Fruit fly (Drosophila melanogaster) whole organism, embryonic: Measurements from ENCODE around the gene IRSp53.

ENCODE experiments used
- Atf-2 ChIP-seq: fragments of 200-800 bp; sonication (Bioruptor generic); optimal IDR thresholded peaks from 2 replicates; lab custom pipeline; 2016; ENCODE audit warnings: missing biosample characterization, missing genetic modification characterization
- CG1024 ChIP-seq: fragments of 200-800 bp; sonication (Bioruptor generic); IDR thresholded peaks from 2 replicates; pipeline ENCODE4 v1.3.6; 2022; ENCODE audit warnings: missing biosample characterization, missing genetic modification characterization
- CG10959 ChIP-seq: fragments of 200-800 bp; sonication (Bioruptor generic); IDR thresholded peaks from 2 replicates; pipeline ENCODE4 v1.3.6; 2022; ENCODE audit warnings: missing biosample characterization, missing genetic modification characterization
- CG10979 ChIP-seq: fragments of 200-800 bp; sonication (Bioruptor generic); optimal IDR thresholded peaks from 2 replicates; lab custom pipeline; 2018; ENCODE audit warnings: missing biosample characterization, mild to moderate bottlenecking, missing genetic modification characterization, moderate library complexity
- CG11456 ChIP-seq: fragments of 200-800 bp; sonication (Bioruptor generic); IDR thresholded peaks from 3 replicates; pipeline ENCODE4 v1.3.6; 2022; ENCODE audit warnings: missing biosample characterization, missing genetic modification characterization
- CG12071 ChIP-seq: fragments of 200-800 bp; sonication (Bioruptor generic); optimal IDR thresholded peaks from 3 replicates; lab custom pipeline; 2018; ENCODE audit warnings: missing biosample characterization, mild to moderate bottlenecking, missing genetic modification characterization
- CG12155 ChIP-seq: fragments of 200-800 bp; sonication (Bioruptor generic); optimal IDR thresholded peaks from 3 replicates; lab custom pipeline; 2016; ENCODE audit warnings: missing biosample characterization, missing genetic modification characterization
- CG13894 ChIP-seq: fragments of 200-800 bp; sonication (Bioruptor generic); optimal IDR thresholded peaks from 3 replicates; lab custom pipeline; 2018; ENCODE audit warnings: missing biosample characterization, mild to moderate bottlenecking, missing genetic modification characterization, moderate library complexity
- CG14050 ChIP-seq: fragments of 200-800 bp; sonication (Bioruptor generic); IDR thresholded peaks from 3 replicates; pipeline ENCODE4 v1.3.6; 2022; ENCODE audit warnings: missing biosample characterization, missing genetic modification characterization
- CG17829 ChIP-seq: fragments of 200-800 bp; optimal IDR thresholded peaks from 2 replicates; lab custom pipeline; 2019; ENCODE audit warnings: missing biosample characterization, mild to moderate bottlenecking, missing genetic modification characterization, moderate library complexity
- CG2120 ChIP-seq: fragments of 200-800 bp; sonication (Bioruptor generic); optimal IDR thresholded peaks from 3 replicates; lab custom pipeline; 2016; ENCODE audit warnings: missing biosample characterization, missing genetic modification characterization
- CG31365 ChIP-seq: fragments of 200-800 bp; sonication (Bioruptor generic); optimal IDR thresholded peaks from 2 replicates; lab custom pipeline; 2018; ENCODE audit warnings: missing biosample characterization, mild to moderate bottlenecking, missing genetic modification characterization
- CG3847 ChIP-seq: fragments of 200-800 bp; sonication (Bioruptor generic); IDR thresholded peaks from 2 replicates; pipeline ENCODE4 v1.3.6; 2022; ENCODE audit warnings: missing biosample characterization, missing genetic modification characterization
- CG5953 ChIP-seq: fragments of 200-800 bp; sonication (Bioruptor generic); IDR thresholded peaks from 2 replicates; pipeline ENCODE4 v1.3.6; 2022; ENCODE audit warnings: missing biosample characterization, missing genetic modification characterization
- CG6272 ChIP-seq: fragments of 200-800 bp; sonication (Bioruptor generic); IDR thresholded peaks from 2 replicates; pipeline ENCODE4 v1.3.6; 2022; ENCODE audit warnings: missing biosample characterization, missing genetic modification characterization
- CG6791 ChIP-seq: fragments of 200-800 bp; sonication (Bioruptor generic); IDR thresholded peaks from 3 replicates; pipeline ENCODE4 v1.3.6; 2022; ENCODE audit warnings: missing biosample characterization, missing genetic modification characterization; ENCODE audit not compliant: partially characterized antibody
- CG7839 ChIP-seq: fragments of 200-800 bp; sonication (Bioruptor generic); optimal IDR thresholded peaks from 3 replicates; lab custom pipeline; 2018; ENCODE audit warnings: missing biosample characterization, mild to moderate bottlenecking, missing genetic modification characterization, moderate library complexity
- CG7987 ChIP-seq: fragments of 200-800 bp; sonication (Bioruptor generic); optimal IDR thresholded peaks from 2 replicates; lab custom pipeline; 2018; ENCODE audit warnings: missing biosample characterization, mild to moderate bottlenecking, missing genetic modification characterization, moderate library complexity
- CG8944 ChIP-seq: fragments of 200-800 bp; sonication (Bioruptor generic); optimal IDR thresholded peaks from 3 replicates; lab custom pipeline; 2016; ENCODE audit warnings: missing biosample characterization, missing genetic modification characterization
- CG9437 ChIP-seq: fragments of 200-800 bp; sonication (Bioruptor generic); optimal IDR thresholded peaks from 2 replicates; lab custom pipeline; 2018; ENCODE audit warnings: missing biosample characterization, mild to moderate bottlenecking, missing genetic modification characterization
- CG9797 ChIP-seq: fragments of 200-800 bp; sonication (Bioruptor generic); optimal IDR thresholded peaks from 3 replicates; lab custom pipeline; 2018; ENCODE audit warnings: missing biosample characterization, mild to moderate bottlenecking, missing genetic modification characterization
- D ChIP-seq, 2 experiments: fragments of 200-800 bp in 1 of 2; fragments of >200 bp in 1 of 2; sonication (Bioruptor generic) in 1 of 2; optimal IDR thresholded peaks; 2 replicates in 1 of 2; 3 replicates in 1 of 2; lab custom pipeline; 2017; ENCODE audit warnings: mild to moderate bottlenecking in 1 of 2, missing biosample characterization in 1 of 2, missing genetic modification characterization in 1 of 2, missing genetic modification reagents in 1 of 2
- D19A ChIP-seq: fragments of 200-800 bp; optimal IDR thresholded peaks from 3 replicates; lab custom pipeline; 2019; ENCODE audit warnings: missing biosample characterization, mild to moderate bottlenecking, missing genetic modification characterization, moderate library complexity
- ERR ChIP-seq: fragments of 200-800 bp; sonication (Bioruptor generic); optimal IDR thresholded peaks from 2 replicates; lab custom pipeline; 2016; ENCODE audit warnings: missing biosample characterization, missing genetic modification characterization
- Elba2 ChIP-seq: fragments of 200-800 bp; sonication (Bioruptor generic); optimal IDR thresholded peaks from 3 replicates; lab custom pipeline; 2016; ENCODE audit warnings: missing biosample characterization, missing genetic modification characterization
- HmgZ ChIP-seq: fragments of 200-800 bp; sonication (Bioruptor generic); optimal IDR thresholded peaks from 2 replicates; lab custom pipeline; 2018; ENCODE audit warnings: missing biosample characterization, mild to moderate bottlenecking, missing genetic modification characterization
- Nf-YA ChIP-seq: fragments of 200-800 bp; sonication (Bioruptor generic); IDR thresholded peaks from 2 replicates; pipeline ENCODE4 v1.3.6; 2022; ENCODE audit warnings: missing biosample characterization, missing genetic modification characterization
- Oli ChIP-seq: fragments of 200-800 bp; sonication (Bioruptor generic); optimal IDR thresholded peaks from 2 replicates; lab custom pipeline; 2018; ENCODE audit warnings: missing biosample characterization, mild to moderate bottlenecking, missing genetic modification characterization, moderate library complexity
- Poxn ChIP-seq: fragments of 200-800 bp; sonication (Bioruptor generic); IDR thresholded peaks from 2 replicates; pipeline ENCODE4 v1.3.6; 2022; ENCODE audit warnings: missing biosample characterization, missing genetic modification characterization
- Rx ChIP-seq: fragments of 200-800 bp; sonication (Bioruptor generic); IDR thresholded peaks from 2 replicates; pipeline ENCODE4 v1.3.6; 2022; ENCODE audit warnings: missing biosample characterization, missing genetic modification characterization
- Vsx1 ChIP-seq: fragments of 200-800 bp; sonication (Bioruptor generic); optimal IDR thresholded peaks from 2 replicates; lab custom pipeline; 2017; ENCODE audit warnings: missing biosample characterization, mild to moderate bottlenecking, missing genetic modification characterization, missing genetic modification reagents
- bsh ChIP-seq, 2 experiments: fragments of 200-800 bp; sonication (Bioruptor generic); optimal IDR thresholded peaks; 2 replicates each; lab custom pipeline; 2017 to 2018; ENCODE audit warnings: mild to moderate bottlenecking in 2 of 2, missing biosample characterization in 2 of 2, missing genetic modification characterization in 2 of 2, moderate library complexity in 1 of 2
- cato ChIP-seq: fragments of 200-800 bp; sonication (Bioruptor generic); optimal IDR thresholded peaks from 2 replicates; lab custom pipeline; 2016; ENCODE audit warnings: missing biosample characterization, missing genetic modification characterization, borderline replicate concordance
- cg ChIP-seq: fragments of 200-800 bp; sonication (Bioruptor generic); optimal IDR thresholded peaks from 3 replicates; lab custom pipeline; 2019; ENCODE audit warnings: missing biosample characterization, mild to moderate bottlenecking, missing genetic modification characterization, moderate library complexity
- corto ChIP-seq: fragments of 200-800 bp; sonication (Bioruptor generic); optimal IDR thresholded peaks from 2 replicates; lab custom pipeline; 2016; ENCODE audit warnings: missing biosample characterization, mild to moderate bottlenecking, missing genetic modification characterization, moderate library complexity
- crc ChIP-seq: fragments of 200-800 bp; sonication (Bioruptor generic); optimal IDR thresholded peaks from 2 replicates; lab custom pipeline; 2016; ENCODE audit warnings: missing biosample characterization, missing genetic modification characterization
- esg ChIP-seq: fragments of 200-800 bp; sonication (Bioruptor generic); conservative IDR thresholded peaks from 2 replicates; pipeline ENCODE4 v1.3.6; 2022; ENCODE audit warnings: missing biosample characterization, missing genetic modification characterization
- fd102C ChIP-seq: fragments of 200-800 bp; sonication (Bioruptor generic); optimal IDR thresholded peaks from 2 replicates; lab custom pipeline; 2018; ENCODE audit warnings: missing biosample characterization, mild to moderate bottlenecking, missing genetic modification characterization, moderate library complexity
- gsb ChIP-seq: fragments of 200-800 bp; sonication (Bioruptor generic); IDR thresholded peaks from 2 replicates; pipeline ENCODE4 v1.3.6; 2022; ENCODE audit warnings: missing biosample characterization, missing genetic modification characterization
- hbn ChIP-seq: fragments of 200-800 bp; sonication (Bioruptor generic); IDR thresholded peaks from 2 replicates; pipeline ENCODE4 v1.3.6; 2022; ENCODE audit warnings: missing biosample characterization, missing genetic modification characterization; ENCODE audit not compliant: partially characterized antibody
- inv ChIP-seq: fragments of 200-800 bp; sonication (Bioruptor generic); IDR thresholded peaks from 2 replicates; pipeline ENCODE4 v1.3.6; 2022; ENCODE audit warnings: missing biosample characterization, missing genetic modification characterization; ENCODE audit not compliant: partially characterized antibody
- jing ChIP-seq: fragments of 200-800 bp; sonication (Bioruptor generic); optimal IDR thresholded peaks from 2 replicates; lab custom pipeline; 2018; ENCODE audit warnings: missing biosample characterization, mild to moderate bottlenecking, missing genetic modification characterization
- luna ChIP-seq: fragments of 200-800 bp; sonication (Bioruptor generic); optimal IDR thresholded peaks from 2 replicates; lab custom pipeline; 2016; ENCODE audit warnings: missing biosample characterization, missing genetic modification characterization
- maf-S ChIP-seq: fragments of 200-800 bp; sonication (Bioruptor generic); optimal IDR thresholded peaks from 2 replicates; lab custom pipeline; 2016; ENCODE audit warnings: missing biosample characterization, missing genetic modification characterization
- nmo ChIP-seq: fragments of 200-800 bp; sonication (Bioruptor generic); optimal IDR thresholded peaks from 2 replicates; lab custom pipeline; 2018; ENCODE audit warnings: missing biosample characterization, mild to moderate bottlenecking, missing genetic modification characterization, moderate library complexity
- odd ChIP-seq: fragments of 200-800 bp; sonication (Bioruptor generic); optimal IDR thresholded peaks from 2 replicates; lab custom pipeline; 2017; ENCODE audit warnings: missing biosample characterization, mild to moderate bottlenecking, missing genetic modification characterization
- sens ChIP-seq: fragments of 200-800 bp; sonication (Bioruptor generic); peaks from one replicate; lab custom pipeline; 2016; ENCODE audit warnings: missing biosample characterization, missing genetic modification characterization
- ssp ChIP-seq: fragments of 200-800 bp; sonication (Bioruptor generic); IDR thresholded peaks from 2 replicates; pipeline ENCODE4 v1.3.6; 2022; ENCODE audit warnings: missing biosample characterization, missing genetic modification characterization
- tgo ChIP-seq: fragments of 200-800 bp; sonication (Bioruptor generic); IDR thresholded peaks from 3 replicates; pipeline ENCODE4 v1.3.6; 2022; ENCODE audit warnings: missing biosample characterization, missing genetic modification characterization

IRSp53 gene

dm6 chr3L:11089805-11090440 lies 45.9 kb upstream of the IRSp53 start (continued):
- TF ChIP-seq CG17829 (peak; percentile 95), cato (GFP tag; lab: Kevin White, UChicago) (peak; percentile 82), Poxn (GFP tag; lab: Robert Waterston, UW) (no peak), CG2120 (peak; percentile 76), bsh (GFP tag; optimal IDR thresholded peaks at IDR 0.05; lab: Kevin White, UChicago) (peak; percentile 58 to 89), fd102C (GFP tag; lab: Kevin White, UChicago) (peak; percentile 93), D (optimal IDR thresholded peaks at IDR 0.05; lab: Kevin White, UChicago) (no peak), D (GFP tag; optimal IDR thresholded peaks at IDR 0.05; lab: Kevin White, UChicago) (peak; percentile 87), CG6272 (GFP tag; lab: Robert Waterston, UW) (peak; percentile 51), D19A (tag; lab: Kevin White, UChicago) (peak; percentile 93), CG8944 (peak; percentile 72), CG6791 (GFP tag; lab: Robert Waterston, UW) (no peak), CG10979 (tag; lab: Kevin White, UChicago) (peak; percentile 95), HmgZ (tag; lab: Kevin White, UChicago) (peak; percentile 77), inv (GFP tag; lab: Robert Waterston, UW) (no peak; the same call in 1 of the 2 replicates), CG12071 (peak; percentile 74), gsb (GFP tag; lab: Robert Waterston, UW) (peak; percentile 62), odd (peak; percentile 96), luna (GFP tag; lab: Kevin White, UChicago) (no peak), CG13894 (tag; lab: Kevin White, UChicago) (no peak), CG3847 (GFP tag; lab: Robert Waterston, UW) (peak; percentile 65), CG10959 (GFP tag; lab: Robert Waterston, UW) (peak; percentile 83), crc (GFP tag; lab: Kevin White, UChicago) (peak; percentile 61), cg (GFP tag; lab: Kevin White, UChicago) (peak; percentile 54), CG1024 (peak; percentile 84), jing (GFP tag; lab: Kevin White, UChicago) (peak; percentile 79), CG11456 (no peak), tgo (peak; percentile 83; the same call in 2 of the 3 replicates), corto (GFP tag; lab: Kevin White, UChicago) (peak; percentile 49), Nf-YA (GFP tag; lab: Robert Waterston, UW) (peak; percentile 82), CG7987 (GFP tag; lab: Kevin White, UChicago) (peak; percentile 81), Oli (peak; percentile 97), CG5953 (peak; percentile 89), Elba2 (peak; percentile 65), CG9797 (GFP tag; lab: Kevin White, UChicago) (peak; percentile 39), CG14050 (GFP tag; lab: Robert Waterston, UW) (peak; percentile 35; the same call in 2 of the 3 replicates), CG12155 (GFP tag; lab: Kevin White, UChicago) (peak; percentile 84), ssp (GFP tag; lab: Robert Waterston, UW) (peak; percentile 68), ERR (GFP tag; lab: Kevin White, UChicago) (no peak), hbn (GFP tag; lab: Robert Waterston, UW) (no peak), CG7839 (peak; percentile 97), CG9437 (peak; percentile 96), sens (peak; percentile 99), Atf-2 (GFP tag; lab: Kevin White, UChicago) (peak; percentile 88), Vsx1 (GFP tag; lab: Kevin White, UChicago) (peak; percentile 83), maf-S (GFP tag; lab: Kevin White, UChicago) (peak; percentile 41), esg (GFP tag; lab: Robert Waterston, UW) (peak; percentile 80), Rx (GFP tag; lab: Robert Waterston, UW) (peak; percentile 32), nmo (peak; percentile 96), CG31365 (peak; percentile 39)
